Fruit fly (Drosophila melanogaster) whole organism: ENCODE measurements around the gene CG10435.

Source experiments
- CG8478 ChIP-seq: fragments of >200 bp; optimal IDR thresholded peaks from 2 replicates; lab custom pipeline; 2018; ENCODE audit warnings: inconsistent platforms
- Dll ChIP-seq: fragments of >200 bp; optimal IDR thresholded peaks from 2 replicates; lab custom pipeline; 2017
- EcR ChIP-seq, 2 experiments: fragments of >200 bp; optimal IDR thresholded peaks; 2 replicates each; lab custom pipeline; 2017; ENCODE audit warnings: missing biosample characterization in 2 of 2, missing genetic modification characterization in 2 of 2, missing genetic modification reagents in 2 of 2
- pan ChIP-seq: fragments of >200 bp; optimal IDR thresholded peaks from 2 replicates; lab custom pipeline; 2017
- psq ChIP-seq: fragments of >200 bp; optimal IDR thresholded peaks from 2 replicates; lab custom pipeline; 2017
- usp ChIP-seq: fragments of >200 bp; optimal IDR thresholded peaks from 2 replicates; lab custom pipeline; 2017; ENCODE audit warnings: missing biosample characterization, missing genetic modification characterization, mixed read lengths

DNA sequence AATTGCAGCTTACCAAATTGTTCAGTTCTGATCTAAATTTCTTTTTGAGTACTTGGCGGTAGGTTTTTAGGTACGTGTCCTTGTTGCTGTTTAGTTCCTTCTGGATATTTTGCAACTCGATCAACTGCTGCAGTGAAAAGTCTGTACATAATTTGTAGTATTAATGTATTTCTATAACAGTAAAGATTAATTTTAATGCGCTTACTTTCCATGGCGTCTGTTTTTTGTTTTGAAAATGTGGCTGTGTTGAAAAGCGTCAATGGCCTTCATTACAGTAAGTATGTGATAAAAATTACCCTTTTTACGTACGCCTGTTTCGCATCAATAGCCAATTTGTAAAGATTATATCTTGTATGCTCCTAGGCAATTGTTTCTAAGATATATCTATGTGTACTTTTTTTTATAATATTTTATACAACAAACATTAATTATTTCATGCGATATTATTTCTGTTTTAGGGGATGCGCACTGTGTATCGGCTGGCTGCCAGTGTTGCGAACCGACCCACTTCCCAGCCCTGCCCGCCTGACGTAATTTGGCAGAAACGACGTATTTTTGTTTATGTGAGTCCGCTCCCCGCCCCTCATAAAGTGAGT lies 11.8 kb downstream of the CG10435 start, which contains the start of the genes Kmn2 and CG2698:
- TF ChIP-seq psq (no peak), EcR (GFP tag; optimal IDR thresholded peaks at IDR 0.05; lab: Kevin White, UChicago) (no peak), pan (lab: Kevin White, UChicago) (no peak), usp (no peak), CG8478 (lab: Kevin White, UChicago) (no peak), Dll (lab: Kevin White, UChicago) (no peak)
